Fruit fly (Drosophila melanogaster) whole organism, pupa: Measurements from ENCODE around the gene Cpr78Cb.

Experiments
- CG10348 ChIP-seq: fragments of 200-800 bp; sonication (Bioruptor generic); IDR thresholded peaks from 2 replicates; pipeline ENCODE4 v1.3.6; 2022; ENCODE audit warnings: missing biosample characterization, missing genetic modification characterization
- CG12605 ChIP-seq: fragments of 200-800 bp; sonication (Bioruptor generic); IDR thresholded peaks from 2 replicates; pipeline ENCODE4 v1.3.6; 2022; ENCODE audit warnings: missing biosample characterization, missing genetic modification characterization
- CG14655 ChIP-seq: fragments of 200-800 bp; sonication (Bioruptor generic); optimal IDR thresholded peaks from 3 replicates; lab custom pipeline; 2017; ENCODE audit warnings: mild to moderate bottlenecking, missing biosample characterization, missing genetic modification reagents, missing genetic modification characterization
- CG15710 ChIP-seq: fragments of 200-800 bp; sonication (Bioruptor generic); optimal IDR thresholded peaks from 2 replicates; lab custom pipeline; 2018; ENCODE audit warnings: missing biosample characterization, mild to moderate bottlenecking, missing genetic modification characterization, moderate library complexity
- CG32121 ChIP-seq: fragments of 200-800 bp; sonication (Bioruptor generic); IDR thresholded peaks from 2 replicates; pipeline ENCODE4 v1.3.6; 2022; ENCODE audit warnings: missing biosample characterization, missing genetic modification characterization
- CG8159 ChIP-seq: fragments of 200-800 bp; sonication (Bioruptor generic); optimal IDR thresholded peaks from 3 replicates; lab custom pipeline; 2018; ENCODE audit warnings: missing biosample characterization, mild to moderate bottlenecking, missing genetic modification characterization, moderate library complexity
- Pif1B ChIP-seq: fragments of 200-800 bp; sonication (Bioruptor generic); optimal IDR thresholded peaks from 3 replicates; lab custom pipeline; 2016; ENCODE audit warnings: missing biosample characterization, missing genetic modification characterization
- rn ChIP-seq: fragments of 200-800 bp; sonication (Bioruptor generic); IDR thresholded peaks from 2 replicates; pipeline ENCODE4 v1.3.6; 2022; ENCODE audit warnings: missing biosample characterization, missing genetic modification characterization

dm6 chr3L:21273504-21273903 is 20.8 kb upstream of the Cpr78Cb start:
- TF ChIP-seq Pif1B (GFP tag; lab: Kevin White, UChicago) (no peak), CG10348 (no peak), CG32121 (GFP tag; lab: Robert Waterston, UW) (no peak), CG8159 (no peak), CG14655 (GFP tag; lab: Kevin White, UChicago) (no peak), rn (no peak), CG15710 (tag; lab: Kevin White, UChicago) (no peak), CG12605 (no peak)
